Fruit fly (Drosophila melanogaster): ENCODE data around the gene Tbc1d15-17.

DNA sequence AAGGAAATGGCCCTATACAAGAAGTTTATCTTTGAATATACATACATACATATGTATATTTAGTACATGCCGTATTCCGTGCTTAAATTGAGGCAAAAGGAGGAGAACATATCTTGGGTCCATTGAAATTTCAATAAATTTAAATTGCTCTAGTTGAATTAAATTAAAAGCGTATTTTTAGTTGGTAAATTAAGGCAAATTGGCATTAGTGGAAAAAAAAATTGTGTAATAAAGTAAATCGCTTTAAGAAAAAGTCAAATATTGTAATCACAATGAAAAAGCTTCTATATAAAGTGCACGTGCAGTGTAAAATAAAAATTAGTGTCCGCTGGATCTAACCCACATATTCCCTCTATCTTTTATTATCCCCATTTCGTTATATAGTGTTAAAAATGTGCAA lies 44.8 kb upstream of the Tbc1d15-17 start:
- no peak for TF ChIP-seq CG8478 (optimal IDR thresholded peaks at IDR 0.05)
- TF ChIP-seq CTCF (optimal IDR thresholded peaks at IDR 0.05) = no peak
